Fruit fly (Drosophila melanogaster) whole organism, embryonic: ENCODE results near the gene CG9030.

ENCODE experiments used
- Awh ChIP-seq: fragments of 200-800 bp; sonication (Bioruptor generic); IDR thresholded peaks from 2 replicates; pipeline ENCODE4, ENCODE4 v1.3.6; 2022; ENCODE audit warnings: missing biosample characterization, missing genetic modification characterization
- Bgb ChIP-seq: fragments of 200-800 bp; sonication (Bioruptor generic); IDR thresholded peaks from 2 replicates; pipeline ENCODE4 v1.3.6; 2022; ENCODE audit warnings: missing biosample characterization, missing genetic modification characterization; ENCODE audit not compliant: partially characterized antibody
- CG11504 ChIP-seq: fragments of 200-800 bp; sonication (Bioruptor generic); optimal IDR thresholded peaks from 3 replicates; lab custom pipeline; 2019; ENCODE audit warnings: missing biosample characterization, mild to moderate bottlenecking, missing genetic modification characterization, moderate library complexity
- CG12659 ChIP-seq: fragments of 200-800 bp; sonication (Bioruptor generic); optimal IDR thresholded peaks from 3 replicates; lab custom pipeline; 2017; ENCODE audit warnings: mild to moderate bottlenecking, missing biosample characterization, missing genetic modification reagents, missing genetic modification characterization
- CG13894 ChIP-seq: fragments of 200-800 bp; sonication (Bioruptor generic); optimal IDR thresholded peaks from 3 replicates; lab custom pipeline; 2018; ENCODE audit warnings: missing biosample characterization, mild to moderate bottlenecking, missing genetic modification characterization, moderate library complexity
- CG15514 ChIP-seq: fragments of 200-800 bp; sonication (Bioruptor generic); optimal IDR thresholded peaks from 3 replicates; lab custom pipeline; 2017; ENCODE audit warnings: missing biosample characterization, missing genetic modification characterization, mild to moderate bottlenecking, moderate library complexity, missing genetic modification reagents
- CG1603 ChIP-seq: fragments of 200-800 bp; sonication (Bioruptor generic); optimal IDR thresholded peaks from 2 replicates; lab custom pipeline; 2019; ENCODE audit warnings: missing biosample characterization, mild to moderate bottlenecking, missing genetic modification characterization, moderate library complexity
- CG16813 ChIP-seq: fragments of 200-800 bp; sonication (Bioruptor generic); IDR thresholded peaks from 3 replicates; pipeline ENCODE4 v1.3.6; 2022; ENCODE audit warnings: missing biosample characterization, missing genetic modification characterization; ENCODE audit not compliant: partially characterized antibody
- CG17186 ChIP-seq: fragments of 200-800 bp; sonication (Bioruptor generic); optimal IDR thresholded peaks from 3 replicates; lab custom pipeline; 2017; ENCODE audit warnings: missing biosample characterization, missing genetic modification reagents, missing genetic modification characterization
- CG2116 ChIP-seq: fragments of 200-800 bp; sonication (Bioruptor generic); optimal IDR thresholded peaks from 3 replicates; lab custom pipeline; 2018; ENCODE audit warnings: missing biosample characterization, mild to moderate bottlenecking, missing genetic modification characterization
- CG31224 ChIP-seq: fragments of 200-800 bp; sonication (Bioruptor generic); IDR thresholded peaks from 2 replicates; pipeline ENCODE4 v1.3.6; 2022; ENCODE audit warnings: missing biosample characterization, missing genetic modification characterization
- CG33213 ChIP-seq: fragments of 200-800 bp; sonication (Bioruptor generic); optimal IDR thresholded peaks from 3 replicates; lab custom pipeline; 2016; ENCODE audit warnings: missing biosample characterization, missing genetic modification characterization
- CG34224 ChIP-seq: fragments of 200-800 bp; sonication (Bioruptor generic); IDR thresholded peaks from 3 replicates; pipeline ENCODE4 v1.3.6; 2022; ENCODE audit warnings: missing biosample characterization, missing genetic modification characterization; ENCODE audit not compliant: partially characterized antibody
- CG34422 ChIP-seq: fragments of 200-800 bp; sonication (Bioruptor generic); IDR thresholded peaks from 3 replicates; pipeline ENCODE4 v1.3.6; 2022; ENCODE audit warnings: missing biosample characterization, missing genetic modification characterization
- CG42726 ChIP-seq: fragments of 200-800 bp; sonication (Bioruptor generic); IDR thresholded peaks from 2 replicates; pipeline ENCODE4 v1.3.6; 2022; ENCODE audit warnings: missing biosample characterization, missing genetic modification characterization; ENCODE audit not compliant: partially characterized antibody
- CG8290 ChIP-seq, 3 experiments: fragments of 200-800 bp; sonication (Bioruptor generic); optimal IDR thresholded peaks; 2 replicates each; lab custom pipeline; 2016 to 2019; ENCODE audit warnings: missing biosample characterization in 3 of 3, missing genetic modification characterization in 3 of 3, mild to moderate bottlenecking in 2 of 3, moderate library complexity in 1 of 3
- CG9932 ChIP-seq: fragments of 200-800 bp; sonication (Bioruptor generic); IDR thresholded peaks from 2 replicates; pipeline ENCODE4 v1.3.6; 2022; ENCODE audit warnings: missing biosample characterization, missing genetic modification characterization
- Dip2 ChIP-seq: fragments of 200-800 bp; sonication (Bioruptor generic); IDR thresholded peaks from 2 replicates; pipeline ENCODE4 v1.3.6; 2022; ENCODE audit warnings: missing biosample characterization, missing genetic modification characterization
- Doc3 ChIP-seq: fragments of 200-800 bp; sonication (Bioruptor generic); IDR thresholded peaks from 3 replicates; pipeline ENCODE4 v1.3.6; 2022; ENCODE audit warnings: missing biosample characterization, missing genetic modification characterization; ENCODE audit not compliant: partially characterized antibody
- Dp ChIP-seq: fragments of 200-800 bp; sonication (Bioruptor generic); optimal IDR thresholded peaks from 2 replicates; lab custom pipeline; 2018; ENCODE audit warnings: missing biosample characterization, mild to moderate bottlenecking, missing genetic modification characterization, moderate library complexity
- Dref ChIP-seq: fragments of 200-800 bp; sonication (Bioruptor generic); IDR thresholded peaks from 2 replicates; pipeline ENCODE4 v1.3.6; 2022; ENCODE audit warnings: missing biosample characterization, missing genetic modification characterization
- ERR ChIP-seq: fragments of 200-800 bp; sonication (Bioruptor generic); optimal IDR thresholded peaks from 2 replicates; lab custom pipeline; 2016; ENCODE audit warnings: missing biosample characterization, missing genetic modification characterization
- Hey ChIP-seq: fragments of 200-800 bp; sonication (Bioruptor generic); optimal IDR thresholded peaks from 3 replicates; lab custom pipeline; 2018; ENCODE audit warnings: missing biosample characterization, mild to moderate bottlenecking, missing genetic modification characterization
- HmgD ChIP-seq: fragments of 200-800 bp; sonication (Bioruptor generic); optimal IDR thresholded peaks from 3 replicates; lab custom pipeline; 2016; ENCODE audit warnings: missing biosample characterization, missing genetic modification characterization
- Lhr ChIP-seq: fragments of 200-800 bp; sonication (Bioruptor generic); optimal IDR thresholded peaks from 3 replicates; lab custom pipeline; 2017; ENCODE audit warnings: mild to moderate bottlenecking, missing biosample characterization, missing genetic modification reagents, missing genetic modification characterization
- MBD-R2 ChIP-seq: fragments of 200-800 bp; sonication (Bioruptor generic); IDR thresholded peaks from 2 replicates; pipeline ENCODE4 v1.3.6; 2022; ENCODE audit warnings: missing biosample characterization, missing genetic modification characterization
- Med ChIP-seq: fragments of 200-800 bp; sonication (Bioruptor generic); peaks from one replicate; lab custom pipeline; 2016; ENCODE audit warnings: missing biosample characterization, missing genetic modification characterization, mild to moderate bottlenecking, inconsistent platforms, moderate library complexity
- Rfx ChIP-seq: fragments of 200-800 bp; sonication (Bioruptor generic); IDR thresholded peaks from 2 replicates; pipeline ENCODE4 v1.3.6; 2022; ENCODE audit warnings: missing biosample characterization, missing genetic modification characterization
- Sox100B ChIP-seq: fragments of 200-800 bp; sonication (Bioruptor generic); optimal IDR thresholded peaks from 3 replicates; lab custom pipeline; 2018; ENCODE audit warnings: missing biosample characterization, mild to moderate bottlenecking, missing genetic modification characterization
- Trl ChIP-seq, 3 experiments: fragments of >200 bp in 2 of 3; fragments of 200-800 bp in 1 of 3; sonication (Bioruptor generic) in 1 of 3; optimal IDR thresholded peaks; 2 replicates in 1 of 3; 3 replicates in 2 of 3; lab custom pipeline; 2016 to 2017; ENCODE audit warnings: missing biosample characterization in 1 of 3, missing genetic modification characterization in 1 of 3
- abd-A ChIP-seq: fragments of 200-800 bp; sonication (Bioruptor generic); optimal IDR thresholded peaks from 3 replicates; lab custom pipeline; 2019; ENCODE audit warnings: missing biosample characterization, mild to moderate bottlenecking, missing genetic modification characterization, moderate library complexity
- ap ChIP-seq: fragments of 200-800 bp; sonication (Bioruptor generic); IDR thresholded peaks from 2 replicates; pipeline ENCODE4 v1.3.6; 2022; ENCODE audit warnings: missing biosample characterization, missing genetic modification characterization
- bcd ChIP-seq: fragments of 200-800 bp; sonication (Bioruptor generic); optimal IDR thresholded peaks from 2 replicates; lab custom pipeline; 2017; ENCODE audit warnings: missing biosample characterization, mild to moderate bottlenecking, missing genetic modification characterization
- crp ChIP-seq, 2 experiments: fragments of 200-800 bp; sonication (Bioruptor generic); optimal IDR thresholded peaks; 2 replicates in 1 of 2; 3 replicates in 1 of 2; lab custom pipeline; 2017; ENCODE audit warnings: missing biosample characterization in 2 of 2, missing genetic modification characterization in 2 of 2, mild to moderate bottlenecking in 1 of 2, moderate library complexity in 1 of 2
- eyg ChIP-seq: fragments of 200-800 bp; sonication (Bioruptor generic); optimal IDR thresholded peaks from 3 replicates; lab custom pipeline; 2016; ENCODE audit warnings: missing biosample characterization, missing genetic modification characterization
- fu2 ChIP-seq: fragments of 200-800 bp; sonication (Bioruptor generic); optimal IDR thresholded peaks from 2 replicates; lab custom pipeline; 2016; ENCODE audit warnings: missing biosample characterization, missing genetic modification characterization
- gcm2 ChIP-seq: fragments of 200-800 bp; sonication (Bioruptor generic); optimal IDR thresholded peaks from 2 replicates; lab custom pipeline; 2016; ENCODE audit warnings: missing biosample characterization, missing genetic modification characterization
- grau ChIP-seq: fragments of 200-800 bp; optimal IDR thresholded peaks from 3 replicates; lab custom pipeline; 2019; ENCODE audit warnings: missing biosample characterization, mild to moderate bottlenecking, missing genetic modification characterization, moderate library complexity
- kni ChIP-seq: fragments of 200-800 bp; sonication (Bioruptor generic); optimal IDR thresholded peaks from 3 replicates; lab custom pipeline; 2017; ENCODE audit warnings: mild to moderate bottlenecking, missing biosample characterization, missing genetic modification reagents, missing genetic modification characterization
- onecut ChIP-seq: fragments of 200-800 bp; sonication (Bioruptor generic); IDR thresholded peaks from 2 replicates; pipeline ENCODE4 v1.3.6; 2022; ENCODE audit warnings: missing biosample characterization, missing genetic modification characterization
- ranshi ChIP-seq: fragments of 200-800 bp; sonication (Bioruptor generic); IDR thresholded peaks from 2 replicates; pipeline ENCODE4 v1.3.6; 2022; ENCODE audit warnings: missing biosample characterization, missing genetic modification characterization
- scrt ChIP-seq: fragments of 200-800 bp; sonication (Bioruptor generic); optimal IDR thresholded peaks from 2 replicates; lab custom pipeline; 2018; ENCODE audit warnings: missing biosample characterization, mild to moderate bottlenecking, missing genetic modification characterization, moderate library complexity
- slbo ChIP-seq: fragments of 200-800 bp; sonication (Bioruptor generic); IDR thresholded peaks from 2 replicates; pipeline ENCODE4 v1.3.6; 2022; ENCODE audit warnings: missing biosample characterization, missing genetic modification characterization
- sob ChIP-seq: fragments of 200-800 bp; sonication (Bioruptor generic); IDR thresholded peaks from 2 replicates; pipeline ENCODE4 v1.3.6; 2022; ENCODE audit warnings: missing biosample characterization, missing genetic modification characterization
- stc ChIP-seq: fragments of 200-800 bp; sonication (Bioruptor generic); IDR thresholded peaks from 2 replicates; pipeline ENCODE4 v1.3.6; 2022; ENCODE audit warnings: missing biosample characterization, missing genetic modification characterization
- vvl ChIP-seq: fragments of 200-800 bp; sonication (Bioruptor generic); IDR thresholded peaks from 2 replicates; pipeline ENCODE4 v1.3.6; 2022; ENCODE audit warnings: missing biosample characterization, missing genetic modification characterization
- zen ChIP-seq: fragments of 200-800 bp; sonication (Bioruptor generic); optimal IDR thresholded peaks from 3 replicates; lab custom pipeline; 2018; ENCODE audit warnings: missing biosample characterization, mild to moderate bottlenecking, missing genetic modification characterization, moderate library complexity

CG9030 gene

DNA sequence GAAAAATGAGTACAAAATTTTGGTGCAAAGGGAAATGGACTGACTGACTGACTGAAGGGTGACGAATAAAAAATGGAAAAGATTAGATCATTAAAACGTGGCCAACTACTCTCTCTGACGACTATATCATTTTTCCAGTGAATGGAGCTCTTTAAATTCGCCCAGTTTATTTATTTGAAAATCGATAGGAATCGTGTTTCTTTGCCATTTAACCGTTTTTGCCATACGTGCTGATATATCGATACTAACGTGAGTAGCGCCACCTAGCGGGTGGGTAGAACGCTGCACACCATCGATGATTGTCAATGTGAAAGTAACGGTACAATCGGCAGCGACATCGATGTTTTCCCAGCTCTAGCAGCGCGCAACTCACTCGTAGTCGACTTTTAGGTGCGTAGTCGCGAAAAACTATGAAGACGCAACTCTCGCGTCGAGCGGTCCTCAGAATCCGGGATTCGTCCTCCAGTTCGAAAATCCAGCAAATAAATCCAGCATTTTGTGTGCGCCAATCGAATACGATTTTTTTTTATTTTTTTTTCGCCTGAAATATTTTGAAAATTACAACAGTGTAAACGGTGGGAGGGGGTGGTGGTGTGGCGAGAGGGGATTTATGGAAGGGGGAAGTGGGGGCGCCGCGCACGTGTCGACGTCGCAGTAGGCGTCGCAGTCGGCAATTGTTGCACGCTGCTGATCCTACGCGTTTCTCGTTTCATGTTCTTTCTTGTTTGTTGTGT is at the start of gene CG9030, which contains the start of gene eag:
Gene CG9030 (minus strand): TSS at position 51 of the 734 bp plus-strand sequence.
Gene eag (plus strand): TSS at position 428 of the 734 bp plus-strand sequence.
- TF ChIP-seq grau (peak; percentile 2), Dip2 (GFP tag; lab: Robert Waterston, UW) (peak; percentile 45; the same call in 1 of the 2 replicates), ERR (peak; percentile 19), Awh (GFP tag; lab: Robert Waterston, UW) (no peak), stc (no peak), Dref (peak; percentile 93), Med (GFP tag; lab: Kevin White, UChicago) (peak; percentile 88), CG17186 (peak; percentile 32), onecut (GFP tag; lab: Robert Waterston, UW) (peak; percentile 39), zen (peak; percentile 17), Dp (GFP tag; lab: Kevin White, UChicago) (peak; percentile 72), CG9932 (peak; percentile 49; the same call in 1 of the 2 replicates), Rfx (GFP tag; lab: Robert Waterston, UW) (peak; percentile 54), slbo (peak; percentile 34; the same call in 1 of the 2 replicates), Sox100B (GFP tag; lab: Kevin White, UChicago) (no peak), abd-A (tag; lab: Kevin White, UChicago) (peak; percentile 70), eyg (peak; percentile 12), Trl (optimal IDR thresholded peaks at IDR 0.05; lab: Kevin White, UChicago) (no peak), Trl (GFP tag; optimal IDR thresholded peaks at IDR 0.05; lab: Kevin White, UChicago) (peak; percentile 34), CG13894 (tag; lab: Kevin White, UChicago) (peak; percentile 41), CG12659 (peak; percentile 23), ap (GFP tag; lab: Robert Waterston, UW) (no peak), CG16813 (GFP tag; lab: Robert Waterston, UW) (peak; percentile 89), vvl (peak; percentile 31; the same call in 1 of the 2 replicates), CG31224 (GFP tag; lab: Robert Waterston, UW) (no peak), Bgb (GFP tag; lab: Robert Waterston, UW) (peak; percentile 96), CG42726 (GFP tag; lab: Robert Waterston, UW) (peak; percentile 90), fu2 (GFP tag; lab: Kevin White, UChicago) (no peak), Lhr (GFP tag; lab: Kevin White, UChicago) (peak; percentile 76), CG34422 (GFP tag; lab: Robert Waterston, UW) (no peak), Doc3 (GFP tag; lab: Robert Waterston, UW) (peak; percentile 84), CG1603 (tag; lab: Kevin White, UChicago) (peak; percentile 65), CG33213 (GFP tag; lab: Kevin White, UChicago) (peak; percentile 69), CG34224 (GFP tag; lab: Robert Waterston, UW) (peak; percentile 85), crp (GFP tag; optimal IDR thresholded peaks at IDR 0.05; lab: Kevin White, UChicago) (no peak), kni (GFP tag; lab: Kevin White, UChicago) (no peak), HmgD (GFP tag; lab: Kevin White, UChicago) (peak; percentile 12), MBD-R2 (GFP tag; lab: Robert Waterston, UW) (0 out of 2 replicates have a peak, but pooled peaks have one; percentile 14), Hey (tag; lab: Kevin White, UChicago) (peak; percentile 62), CG8290 (GFP tag; optimal IDR thresholded peaks at IDR 0.05; lab: Kevin White, UChicago) (peak; percentile 99), CG8290 (tag; optimal IDR thresholded peaks at IDR 0.05; lab: Kevin White, UChicago) (peak; percentile 94 to 100), CG11504 (tag; lab: Kevin White, UChicago) (peak; percentile 36), sob (peak; percentile 48; the same call in 1 of the 2 replicates), CG15514 (GFP tag; lab: Kevin White, UChicago) (peak; percentile 65), ranshi (GFP tag; lab: Robert Waterston, UW) (0 out of 2 replicates have a peak, but pooled peaks have one; percentile 20), CG2116 (GFP tag; lab: Kevin White, UChicago) (peak; percentile 70), bcd (GFP tag; lab: Kevin White, UChicago) (peak; percentile 17), gcm2 (no peak), scrt (GFP tag; lab: Kevin White, UChicago) (peak; percentile 33)
